Fruit fly (Drosophila melanogaster): Measurements from ENCODE around the gene Fum2.

Fum2 gene

DNA sequence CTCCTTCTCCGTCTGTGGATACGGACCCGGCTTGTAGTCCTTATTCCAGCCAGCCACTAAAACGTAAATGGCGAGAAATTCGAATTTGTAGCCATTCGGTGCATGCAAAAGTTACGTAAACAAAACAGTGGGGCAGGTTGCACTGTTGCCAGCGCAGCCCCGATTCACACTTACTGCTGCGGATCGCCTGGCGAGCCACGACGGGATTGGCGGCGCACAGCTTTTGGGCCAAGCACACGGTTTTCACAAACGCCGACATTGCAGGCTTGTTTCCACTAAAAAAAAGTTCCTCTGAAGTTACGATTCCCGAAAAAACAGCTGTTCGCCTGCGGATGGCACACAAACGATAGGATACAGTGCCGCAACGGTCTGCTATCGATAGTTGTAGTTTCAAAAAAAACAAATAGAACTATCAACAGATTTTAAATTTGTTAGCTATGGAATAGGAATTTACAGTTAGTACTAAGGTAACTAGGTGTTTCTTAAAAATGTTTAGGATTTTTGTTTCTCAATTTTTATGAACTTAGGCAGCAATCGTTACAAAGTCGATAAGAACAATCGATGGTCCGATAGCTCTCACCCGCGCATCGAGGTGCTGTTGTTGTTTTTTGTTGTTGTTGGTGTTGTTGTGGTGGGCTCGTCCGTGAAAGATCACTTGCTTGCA is 3.6 kb upstream of the Fum2 start, which contains the start of gene Fum1 (continued):
- TF ChIP-seq gt (GFP tag; IDR thresholded peaks at IDR 0.05) (no peak), ttk (GFP tag; IDR thresholded peaks at IDR 0.05) (no peak), CG8281 (tag; optimal IDR thresholded peaks at IDR 0.05) (no peak), hb (GFP tag; IDR thresholded peaks at IDR 0.05; ENCODE audit: partially characterized antibody) (peak; percentile 78; the same call in 2 of the 3 replicates), Sry-δ (GFP tag; optimal IDR thresholded peaks at IDR 0.05) (peak; percentile 96), CG31365 (tag; optimal IDR thresholded peaks at IDR 0.05) (no peak), CG6175 (GFP tag; IDR thresholded peaks at IDR 0.05) (no peak), CG8388 (GFP tag; optimal IDR thresholded peaks at IDR 0.05) (no peak), CG4820 (GFP tag; optimal IDR thresholded peaks at IDR 0.05) (no peak), CG7963 (GFP tag; IDR thresholded peaks at IDR 0.05; ENCODE audit: partially characterized antibody) (peak; percentile 59; the same call in 2 of the 3 replicates), CG1832 (GFP tag; optimal IDR thresholded peaks at IDR 0.05) (no peak), dpn (GFP tag; optimal IDR thresholded peaks at IDR 0.05) (peak in 1 of 2 experiments; percentile 6), BEAF-32 (GFP tag; optimal IDR thresholded peaks at IDR 0.05) (peak; percentile 92), CG5245 (GFP tag; optimal IDR thresholded peaks at IDR 0.05) (no peak), CG34376 (GFP tag; optimal IDR thresholded peaks at IDR 0.05) (peak; percentile 40), schlank (tag; optimal IDR thresholded peaks at IDR 0.05) (no peak), Xrp1 (GFP tag; IDR thresholded peaks at IDR 0.05) (no peak), fu2 (GFP tag; optimal IDR thresholded peaks at IDR 0.05) (no peak), CG2120 (GFP tag; optimal IDR thresholded peaks at IDR 0.05) (peak; percentile 31), lola (GFP tag; optimal IDR thresholded peaks at IDR 0.05) (no peak), CG13296 (GFP tag; optimal IDR thresholded peaks at IDR 0.05) (no peak), crol (GFP tag; IDR thresholded peaks at IDR 0.05) (no peak), CG1792 (GFP tag; optimal IDR thresholded peaks at IDR 0.05) (no peak), CG1603 (tag; optimal IDR thresholded peaks at IDR 0.05) (peak; percentile 22), CG15269 (tag; optimal IDR thresholded peaks at IDR 0.05) (no peak), CG10274 (GFP tag; optimal IDR thresholded peaks at IDR 0.05) (no peak), CG17829 (tag; optimal IDR thresholded peaks at IDR 0.05) (peak; percentile 10), Hmx (GFP tag; optimal IDR thresholded peaks at IDR 0.05) (no peak), cas (GFP tag; IDR thresholded peaks at IDR 0.05) (no peak), Poxn (GFP tag; IDR thresholded peaks at IDR 0.05) (no peak), CG8924 (tag; optimal IDR thresholded peaks at IDR 0.05) (peak; percentile 34), Ets65A (GFP tag) (peak; percentile 61), Doc3 (GFP tag; IDR thresholded peaks at IDR 0.05; ENCODE audit: partially characterized antibody) (peak; percentile 93), Dfd (GFP tag; optimal IDR thresholded peaks at IDR 0.05) (no peak), Bteb2 (GFP tag; optimal IDR thresholded peaks at IDR 0.05) (no peak), Taf1 (GFP tag; IDR thresholded peaks at IDR 0.05) (no peak), mld (GFP tag; IDR thresholded peaks at IDR 0.05; ENCODE audit: partially characterized antibody) (no peak; the same call in 2 of the 3 replicates), sd (tag; optimal IDR thresholded peaks at IDR 0.05) (no peak), CG4282 (GFP tag; optimal IDR thresholded peaks at IDR 0.05) (no peak), CG42726 (GFP tag; IDR thresholded peaks at IDR 0.05; ENCODE audit: partially characterized antibody) (no peak), sisA (GFP tag; IDR thresholded peaks at IDR 0.05) (no peak), prd (optimal IDR thresholded peaks at IDR 0.05) (no peak), prd (GFP tag; IDR thresholded peaks at IDR 0.05) (no peak), fd96Cb (tag; optimal IDR thresholded peaks at IDR 0.05) (no peak), TFAM (GFP tag; optimal IDR thresholded peaks at IDR 0.05) (no peak), Ets97D (GFP tag; optimal IDR thresholded peaks at IDR 0.05) (peak; percentile 4), B-H2 (GFP tag; optimal IDR thresholded peaks at IDR 0.05) (no peak), Gsc (GFP tag; IDR thresholded peaks at IDR 0.05) (no peak), cad (GFP tag; optimal IDR thresholded peaks at IDR 0.05) (no peak), Asciz (GFP tag; optimal IDR thresholded peaks at IDR 0.05) (no peak)
